Worm (Caenorhabditis elegans): Measurements from ENCODE around the gene T26C11.4.
A peak's percentile ranks its signal among the peaks of the same experiment; 100 is the strongest.

DNA sequence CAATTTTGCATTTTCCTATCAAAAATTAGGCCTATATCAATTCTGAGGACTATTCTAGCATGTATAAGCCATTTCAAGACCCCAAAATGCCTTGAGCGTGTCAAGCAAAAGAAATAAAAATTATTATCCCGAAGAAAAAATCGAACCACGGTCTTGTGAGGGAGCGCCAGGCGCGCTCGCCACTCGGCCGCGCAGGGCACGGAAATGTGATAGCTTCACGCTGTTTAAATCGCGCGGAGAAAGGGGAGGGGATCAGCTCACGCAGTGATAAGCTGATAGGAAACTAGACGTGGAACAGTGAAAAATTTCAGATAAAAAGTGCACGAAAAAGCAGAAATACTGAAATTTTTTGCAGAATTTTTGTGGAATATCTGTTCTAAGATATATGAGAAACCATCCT, 7.6 kb downstream of the T26C11.4 start:
- TF ChIP-seq nhr-28 (tag; optimal IDR thresholded peaks at IDR 0.05) (no peak), ceh-83 (GFP tag; optimal IDR thresholded peaks at IDR 0.05) (peak; percentile 75), bed-3 (GFP tag; optimal IDR thresholded peaks at IDR 0.05) (peak; percentile 64)
